Worm (Caenorhabditis elegans) whole organism, L2 larva: ENCODE measurements around the gene R09A8.1.

ENCODE experiments used
- C34F6.9 ChIP-seq: fragments of 150-350 bp; optimal IDR thresholded peaks from 2 replicates; lab custom pipeline; 2014; ENCODE audit warnings: missing biosample characterization, missing genetic modification characterization
- F13H6.1 ChIP-seq: sonication (generic microtip); optimal IDR thresholded peaks from 2 replicates; lab custom pipeline; 2016; ENCODE audit warnings: missing genetic modification characterization, missing compliant biosample characterization
- R02D3.7 ChIP-seq: fragments of 150-350 bp; optimal IDR thresholded peaks from 2 replicates; lab custom pipeline; 2014; ENCODE audit warnings: missing biosample characterization, missing genetic modification characterization
- Y55F3AM.14 ChIP-seq: fragments of 200-800 bp; sonication (Bioruptor generic); optimal IDR thresholded peaks from 2 replicates; lab custom pipeline; 2018; ENCODE audit warnings: mild to moderate bottlenecking, missing genetic modification characterization, missing compliant biosample characterization
- ZK546.5 ChIP-seq: sonication (generic microtip); optimal IDR thresholded peaks from 2 replicates; lab custom pipeline; 2017; ENCODE audit warnings: missing biosample characterization, missing genetic modification characterization
- alr-1 ChIP-seq: fragments of 150-350 bp; optimal IDR thresholded peaks from 2 replicates; lab custom pipeline; 2014; ENCODE audit warnings: missing biosample characterization, missing genetic modification characterization
- ama-1 ChIP-seq: fragments of 150-350 bp; optimal IDR thresholded peaks from 2 replicates; lab custom pipeline; 2018; ENCODE audit warnings: inconsistent platforms
- blmp-1 ChIP-seq: sonication (generic microtip); optimal IDR thresholded peaks from 2 replicates; lab custom pipeline; 2017; ENCODE audit warnings: missing genetic modification characterization, mild to moderate bottlenecking, missing compliant biosample characterization, antibody characterized with exemption, moderate library complexity; ENCODE audit not compliant: insufficient read depth
- ceh-16 ChIP-seq: fragments of 150-350 bp; optimal IDR thresholded peaks from 2 replicates; lab custom pipeline; 2014; ENCODE audit warnings: missing biosample characterization, missing genetic modification characterization
- ceh-82 ChIP-seq: fragments of 150-350 bp; optimal IDR thresholded peaks from 2 replicates; lab custom pipeline; 2014; ENCODE audit warnings: missing biosample characterization, missing genetic modification characterization
- crh-2 ChIP-seq: sonication (generic microtip); optimal IDR thresholded peaks from 2 replicates; lab custom pipeline; 2017; ENCODE audit warnings: missing biosample characterization, missing genetic modification characterization
- dmd-4 ChIP-seq: sonication (generic microtip); optimal IDR thresholded peaks from 2 replicates; lab custom pipeline; 2017; ENCODE audit warnings: missing biosample characterization, missing genetic modification characterization
- egl-27 ChIP-seq: sonication (generic microtip); optimal IDR thresholded peaks from 3 replicates; lab custom pipeline; 2017; ENCODE audit warnings: missing biosample characterization, missing genetic modification reagents, missing genetic modification characterization
- elt-1 ChIP-seq: fragments of 150-350 bp; optimal IDR thresholded peaks from 2 replicates; lab custom pipeline; 2014; ENCODE audit warnings: missing biosample characterization, missing genetic modification characterization
- fos-1 ChIP-seq: fragments of 150-350 bp; optimal IDR thresholded peaks from 2 replicates; lab custom pipeline; 2014; ENCODE audit warnings: missing biosample characterization, missing genetic modification characterization
- gmeb-1 ChIP-seq: fragments of 150-350 bp; optimal IDR thresholded peaks from 2 replicates; lab custom pipeline; 2014; ENCODE audit warnings: missing biosample characterization, missing genetic modification characterization
- lin-11 ChIP-seq: fragments of 150-350 bp; sonication (generic microtip); optimal IDR thresholded peaks from 2 replicates; lab custom pipeline; 2014; ENCODE audit warnings: missing biosample characterization, missing genetic modification characterization, inconsistent platforms, mixed read lengths
- lin-13 ChIP-seq: fragments of 150-350 bp; optimal IDR thresholded peaks from 2 replicates; lab custom pipeline; 2014; ENCODE audit warnings: missing biosample characterization, missing genetic modification reagents, missing genetic modification characterization
- lin-39 ChIP-seq: fragments of 150-350 bp; optimal IDR thresholded peaks from 2 replicates; lab custom pipeline; 2014; ENCODE audit warnings: missing biosample characterization, missing genetic modification reagents, missing genetic modification characterization
- lsy-2 ChIP-seq, 2 experiments: fragments of 150-350 bp in 1 of 2; sonication (generic microtip) in 1 of 2; optimal IDR thresholded peaks; 2 replicates each; lab custom pipeline; 2014 to 2017; ENCODE audit warnings: missing biosample characterization in 2 of 2, missing genetic modification characterization in 2 of 2
- mab-5 ChIP-seq: fragments of 150-350 bp; optimal IDR thresholded peaks from 2 replicates; lab custom pipeline; 2014; ENCODE audit warnings: missing biosample characterization, missing genetic modification characterization
- mbf-1 ChIP-seq: sonication (generic microtip); optimal IDR thresholded peaks from 2 replicates; lab custom pipeline; 2017; ENCODE audit warnings: missing biosample characterization, missing genetic modification characterization
- mdl-1 ChIP-seq, 2 experiments: fragments of 150-350 bp in 1 of 2; sonication (generic microtip) in 1 of 2; optimal IDR thresholded peaks; 2 replicates each; lab custom pipeline; 2017; ENCODE audit warnings: missing biosample characterization in 2 of 2, missing genetic modification characterization in 2 of 2
- nhr-10 ChIP-seq: sonication (generic microtip); optimal IDR thresholded peaks from 2 replicates; lab custom pipeline; 2017; ENCODE audit warnings: missing biosample characterization, missing genetic modification characterization
- nhr-11 ChIP-seq: fragments of 150-350 bp; optimal IDR thresholded peaks from 2 replicates; lab custom pipeline; 2014; ENCODE audit warnings: missing biosample characterization, missing genetic modification characterization
- nhr-12 ChIP-seq: fragments of 150-350 bp; optimal IDR thresholded peaks from 2 replicates; lab custom pipeline; 2014; ENCODE audit warnings: missing biosample characterization, missing genetic modification characterization
- nhr-129 ChIP-seq: fragments of 150-350 bp; optimal IDR thresholded peaks from 2 replicates; lab custom pipeline; 2014; ENCODE audit warnings: missing biosample characterization, missing genetic modification characterization
- nhr-21 ChIP-seq: fragments of 150-350 bp; optimal IDR thresholded peaks from 2 replicates; lab custom pipeline; 2014; ENCODE audit warnings: missing biosample characterization, missing genetic modification characterization
- nhr-23 ChIP-seq: fragments of 150-350 bp; optimal IDR thresholded peaks from 2 replicates; lab custom pipeline; 2014; ENCODE audit warnings: missing biosample characterization, missing genetic modification reagents, missing genetic modification characterization
- nhr-237 ChIP-seq: fragments of 150-350 bp; optimal IDR thresholded peaks from 2 replicates; lab custom pipeline; 2014; ENCODE audit warnings: missing biosample characterization, missing genetic modification characterization
- nhr-25 ChIP-seq: fragments of 150-350 bp; sonication (generic microtip); optimal IDR thresholded peaks from 3 replicates; lab custom pipeline; 2014; ENCODE audit warnings: missing biosample characterization, missing genetic modification characterization
- nhr-6 ChIP-seq: fragments of 150-350 bp; optimal IDR thresholded peaks from 2 replicates; lab custom pipeline; 2014; ENCODE audit warnings: missing biosample characterization, missing genetic modification characterization
- nhr-77 ChIP-seq: fragments of 150-350 bp; optimal IDR thresholded peaks from 2 replicates; lab custom pipeline; 2014; ENCODE audit warnings: missing biosample characterization, missing genetic modification characterization
- peb-1 ChIP-seq: fragments of 150-350 bp; optimal IDR thresholded peaks from 2 replicates; lab custom pipeline; 2014; ENCODE audit warnings: missing biosample characterization, missing genetic modification characterization
- sem-4 ChIP-seq: fragments of 150-350 bp; optimal IDR thresholded peaks from 2 replicates; lab custom pipeline; 2014; ENCODE audit warnings: missing biosample characterization, missing genetic modification reagents, missing genetic modification characterization
- skn-1 ChIP-seq: sonication (generic microtip); optimal IDR thresholded peaks from 2 replicates; lab custom pipeline; 2017; ENCODE audit warnings: missing biosample characterization, missing genetic modification characterization
- sma-3 ChIP-seq: sonication (generic microtip); optimal IDR thresholded peaks from 2 replicates; lab custom pipeline; 2016; ENCODE audit warnings: missing genetic modification reagents, missing genetic modification characterization, missing compliant biosample characterization
- sma-9 ChIP-seq, 2 experiments: fragments of 150-350 bp in 1 of 2; sonication (generic microtip) in 1 of 2; optimal IDR thresholded peaks; 2 replicates each; lab custom pipeline; 2014 to 2016; ENCODE audit warnings: missing genetic modification characterization in 2 of 2, mild to moderate bottlenecking in 1 of 2, missing biosample characterization in 1 of 2, missing compliant biosample characterization in 1 of 2, missing genetic modification reagents in 1 of 2, moderate library complexity in 1 of 2
- snpc-4 ChIP-seq: fragments of 150-350 bp; optimal IDR thresholded peaks from 2 replicates; lab custom pipeline; 2014; ENCODE audit warnings: missing biosample characterization, missing genetic modification characterization
- unc-39 ChIP-seq: fragments of 150-350 bp; optimal IDR thresholded peaks from 2 replicates; lab custom pipeline; 2014; ENCODE audit warnings: missing biosample characterization, missing genetic modification characterization
- unc-55 ChIP-seq: fragments of 150-350 bp; sonication (generic microtip); optimal IDR thresholded peaks from 3 replicates; lab custom pipeline; 2014; ENCODE audit warnings: missing biosample characterization, missing genetic modification reagents, missing genetic modification characterization
- unc-62 ChIP-seq: fragments of 150-350 bp; optimal IDR thresholded peaks from 2 replicates; lab custom pipeline; 2014; ENCODE audit warnings: missing biosample characterization, missing genetic modification reagents, missing genetic modification characterization
- zag-1 ChIP-seq: fragments of 150-350 bp; optimal IDR thresholded peaks from 2 replicates; lab custom pipeline; 2014; ENCODE audit warnings: missing biosample characterization, missing genetic modification characterization
- ztf-1 ChIP-seq: fragments of 200-800 bp; sonication (Bioruptor generic); conservative IDR thresholded peaks from 2 replicates; pipeline ENCODE4 v1.3.6; 2022; ENCODE audit warnings: missing genetic modification characterization, missing compliant biosample characterization
- ztf-11 ChIP-seq: sonication (generic microtip); optimal IDR thresholded peaks from 2 replicates; lab custom pipeline; 2017; ENCODE audit warnings: missing biosample characterization, missing genetic modification characterization
- ztf-4 ChIP-seq: fragments of 150-350 bp; optimal IDR thresholded peaks from 2 replicates; lab custom pipeline; 2014; ENCODE audit warnings: missing biosample characterization, missing genetic modification characterization

Gene R09A8.1

DNA sequence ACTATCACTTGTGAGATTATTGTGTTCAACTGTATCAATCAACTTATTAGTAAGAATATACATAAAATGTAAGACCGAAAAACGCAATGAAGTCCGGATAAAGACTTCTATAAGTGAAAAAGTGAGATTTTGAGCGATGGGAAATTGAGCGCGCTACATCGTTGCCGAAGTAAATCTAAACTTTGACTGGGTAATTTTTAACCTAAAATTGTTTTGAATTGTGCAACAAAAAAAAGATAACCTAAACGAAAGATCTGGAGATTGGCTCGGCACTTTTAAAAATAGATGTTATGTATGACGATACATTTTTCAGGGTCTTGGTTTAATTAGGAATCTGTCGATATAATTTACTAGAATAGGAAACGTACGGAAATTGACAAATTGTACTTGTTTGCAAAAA, 49.6 kb downstream of the R09A8.1 start:
- peak in 1 of 2 experiments; percentile 14 for TF ChIP-seq lsy-2 (tag; optimal IDR thresholded peaks at IDR 0.05; lab: Kevin White, UChicago)
- TF ChIP-seq nhr-25 (tag; lab: Kevin White, UChicago), result peak; percentile 4
- peak; percentile 0 for TF ChIP-seq ztf-4
- no peak for TF ChIP-seq mbf-1 (tag; lab: Kevin White, UChicago)

DNA sequence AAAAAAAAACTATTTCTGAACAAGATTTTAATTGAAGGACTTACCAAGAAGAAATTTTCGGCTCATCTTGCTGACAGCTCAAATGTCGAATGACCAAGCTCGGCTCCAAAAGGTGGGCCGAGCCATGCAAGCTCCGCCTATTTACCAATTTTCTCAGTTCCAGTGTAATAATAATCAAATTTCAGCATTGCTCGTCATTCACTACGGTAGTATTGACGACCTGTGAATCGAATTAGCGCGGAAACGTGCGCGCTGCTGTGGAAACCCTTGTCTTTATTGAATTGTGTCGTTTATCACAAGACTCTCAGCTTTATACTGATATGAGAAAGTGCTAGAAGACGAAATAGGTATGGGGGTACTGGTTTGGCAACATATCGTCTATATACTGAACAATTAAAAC, 50.0 kb downstream of the R09A8.1 start, which contains the start of gene nlp-76:
TSS of gene nlp-76 (minus strand) at position 367 of the 400 bp plus-strand sequence.
- TF ChIP-seq sma-9 (GFP tag; optimal IDR thresholded peaks at IDR 0.05; lab: Kevin White, UChicago), result peak; percentile 16
- TF ChIP-seq sma-9 (tag; optimal IDR thresholded peaks at IDR 0.05; lab: Kevin White, UChicago), result no peak
- peak; percentile 10 for TF ChIP-seq sma-3 (GFP tag; lab: Kevin White, UChicago)
- no peak for TF ChIP-seq lin-13
- peak; percentile 47 for TF ChIP-seq nhr-129 (tag; lab: Kevin White, UChicago)
- TF ChIP-seq R02D3.7 (tag; lab: Kevin White, UChicago), result no peak
- TF ChIP-seq ama-1 (lab: Kevin White, UChicago), result peak; percentile 93
- TF ChIP-seq lin-11 (tag; lab: Kevin White, UChicago), result peak; percentile 62
- peak; percentile 34 for TF ChIP-seq crh-2
- no peak for TF ChIP-seq mbf-1 (tag; lab: Kevin White, UChicago)

DNA sequence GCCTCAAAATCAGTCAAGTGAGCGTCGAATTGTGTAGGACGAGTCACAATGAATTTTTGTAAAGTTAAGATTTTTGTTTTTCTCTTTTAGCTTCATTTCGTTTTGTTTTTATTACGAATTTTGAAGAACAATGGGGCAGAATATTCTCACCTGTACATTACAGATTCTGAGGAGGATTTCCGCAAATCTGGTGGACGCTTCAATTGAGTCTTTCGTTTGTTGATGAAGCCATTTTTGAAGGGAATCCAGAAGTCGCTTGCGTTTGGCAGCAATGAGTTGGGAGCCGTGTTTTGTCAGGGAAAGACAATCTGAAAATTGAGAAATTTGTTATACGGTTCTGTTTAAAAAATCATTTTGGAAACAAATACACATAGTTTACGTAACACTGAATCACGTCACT, 50.9 kb downstream of the R09A8.1 start:
- TF ChIP-seq Y55F3AM.14 (GFP tag; lab: Kevin White, UChicago) (no peak), skn-1 (tag; lab: Kevin White, UChicago) (no peak), nhr-23 (tag; lab: Kevin White, UChicago) (no peak), ztf-4 (no peak), mdl-1 (tag; optimal IDR thresholded peaks at IDR 0.05; lab: Kevin White, UChicago) (no peak)

DNA sequence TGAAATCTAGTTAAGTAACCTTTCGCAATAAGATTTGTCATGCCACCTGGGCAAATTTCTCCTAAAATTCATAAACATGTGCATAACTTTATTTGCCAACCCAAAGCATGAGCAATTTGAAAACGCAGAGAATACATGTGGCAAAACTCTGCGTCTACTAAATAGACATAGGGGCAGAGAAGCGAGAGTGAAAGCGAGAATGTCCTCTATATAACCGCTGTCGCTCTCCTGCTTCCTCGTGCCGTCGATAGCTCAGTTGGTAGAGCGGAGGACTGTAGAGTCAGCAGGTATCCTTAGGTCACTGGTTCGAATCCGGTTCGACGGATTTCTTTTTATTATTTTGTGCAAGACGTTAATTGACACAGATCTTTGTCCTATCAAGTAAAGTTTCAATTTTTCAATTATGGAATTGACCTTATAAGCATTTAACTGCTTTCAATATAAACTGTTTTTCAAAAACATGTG, 51.5 kb downstream of the R09A8.1 start:
- no peak for TF ChIP-seq ceh-16 (tag; lab: Kevin White, UChicago)
- TF ChIP-seq unc-55 (GFP tag; lab: Kevin White, UChicago), result peak; percentile 63
- peak; percentile 11 to 48 for TF ChIP-seq mdl-1 (tag; optimal IDR thresholded peaks at IDR 0.05; lab: Kevin White, UChicago)
- no peak for TF ChIP-seq ztf-1 (GFP tag; lab: Robert Waterston, UW)
- peak; percentile 67 for TF ChIP-seq sma-3 (GFP tag; lab: Kevin White, UChicago)
- peak; percentile 22 for TF ChIP-seq mab-5 (tag; lab: Kevin White, UChicago)
- peak; percentile 74 for TF ChIP-seq ama-1 (lab: Kevin White, UChicago)
- TF ChIP-seq peb-1 (tag; lab: Kevin White, UChicago), result no peak
- no peak for TF ChIP-seq unc-39 (tag; lab: Kevin White, UChicago)
- peak; percentile 88 for TF ChIP-seq nhr-129 (tag; lab: Kevin White, UChicago)
- peak; percentile 72 for TF ChIP-seq fos-1 (tag; lab: Kevin White, UChicago)
- no peak for TF ChIP-seq nhr-237
- no peak for TF ChIP-seq ZK546.5 (tag; lab: Kevin White, UChicago)
- TF ChIP-seq lin-13, result peak; percentile 80
- TF ChIP-seq crh-2, result peak; percentile 57
- no peak for TF ChIP-seq dmd-4 (tag; lab: Kevin White, UChicago)
- TF ChIP-seq gmeb-1 (tag; lab: Kevin White, UChicago), result peak; percentile 48
- TF ChIP-seq nhr-10, result no peak
- TF ChIP-seq unc-62 (GFP tag; lab: Kevin White, UChicago), result no peak
- peak; percentile 25 for TF ChIP-seq zag-1 (tag; lab: Kevin White, UChicago)
- TF ChIP-seq R02D3.7 (tag; lab: Kevin White, UChicago), result no peak
- peak; percentile 45 for TF ChIP-seq nhr-6 (tag; lab: Kevin White, UChicago)
- no peak for TF ChIP-seq nhr-23 (tag; lab: Kevin White, UChicago)
- TF ChIP-seq lin-39 (tag; lab: Kevin White, UChicago), result no peak
- TF ChIP-seq elt-1, result no peak
- no peak for TF ChIP-seq nhr-77
- no peak for TF ChIP-seq ztf-11 (tag; lab: Kevin White, UChicago)
- TF ChIP-seq sma-9 (GFP tag; optimal IDR thresholded peaks at IDR 0.05; lab: Kevin White, UChicago), result peak; percentile 88
- no peak for TF ChIP-seq sma-9 (tag; optimal IDR thresholded peaks at IDR 0.05; lab: Kevin White, UChicago)
- TF ChIP-seq skn-1 (tag; lab: Kevin White, UChicago), result no peak
- no peak for TF ChIP-seq alr-1
- TF ChIP-seq snpc-4 (tag; lab: Kevin White, UChicago), result peak; percentile 50
- peak; percentile 35 for TF ChIP-seq egl-27 (tag; lab: Kevin White, UChicago)
- TF ChIP-seq ceh-82 (tag; lab: Kevin White, UChicago), result no peak
- TF ChIP-seq nhr-11, result peak; percentile 10
- peak; percentile 84 for TF ChIP-seq Y55F3AM.14 (GFP tag; lab: Kevin White, UChicago)
- peak; percentile 37 for TF ChIP-seq blmp-1
- TF ChIP-seq nhr-21 (tag; lab: Kevin White, UChicago), result peak; percentile 73
- peak; percentile 19 for TF ChIP-seq C34F6.9
- peak; percentile 40 for TF ChIP-seq sem-4 (tag; lab: Kevin White, UChicago)
- peak; percentile 4 for TF ChIP-seq nhr-25 (tag; lab: Kevin White, UChicago)
- no peak for TF ChIP-seq nhr-12 (tag; lab: Kevin White, UChicago)
- peak; percentile 81 for TF ChIP-seq F13H6.1 (tag; lab: Kevin White, UChicago)
